Worm (Caenorhabditis elegans): ENCODE data around the gene F35E8.9.

ce11 chrV:15872273-15872672, 45.1 kb downstream of the F35E8.9 start, which contains the start of gene str-56:
- no peak for TF ChIP-seq ceh-8 (GFP tag; optimal IDR thresholded peaks at IDR 0.05)
- TF ChIP-seq fkh-8 (tag; optimal IDR thresholded peaks at IDR 0.05), result no peak
- TF ChIP-seq lir-3 (tag; optimal IDR thresholded peaks at IDR 0.05; ENCODE audit: poor library complexity), result no peak
